Fruit fly (Drosophila melanogaster): ENCODE data around the gene CG33177.

dm6 chrX:15077576-15078136 is 3.5 kb upstream of the CG33177 start:
- no peak for TF ChIP-seq Pif1B (GFP tag; optimal IDR thresholded peaks at IDR 0.05)
- peak; percentile 26; the same call in 1 of the 2 replicates for TF ChIP-seq Ets98B (GFP tag; IDR thresholded peaks at IDR 0.05)
- no peak for TF ChIP-seq rn (GFP tag; IDR thresholded peaks at IDR 0.05)
- no peak for TF ChIP-seq CG14655 (GFP tag; optimal IDR thresholded peaks at IDR 0.05)
- TF ChIP-seq CG8159 (tag; optimal IDR thresholded peaks at IDR 0.05): no peak
- no peak for TF ChIP-seq CG9948 (tag; optimal IDR thresholded peaks at IDR 0.05)

Data from whole organism, pupa.